Fruit fly (Drosophila melanogaster): ENCODE measurements around the gene Inx7.

The Inx7 gene

dm6 chrX:6997653-6998491 is 4.5 kb upstream of the Inx7 start:
- TF ChIP-seq Sp1 (GFP tag; optimal IDR thresholded peaks at IDR 0.05), result peak; percentile 83
- TF ChIP-seq jim (GFP tag; optimal IDR thresholded peaks at IDR 0.05), result no peak
- no peak for TF ChIP-seq sage (GFP tag; optimal IDR thresholded peaks at IDR 0.05)
- no peak for TF ChIP-seq Abd-B (GFP tag; optimal IDR thresholded peaks at IDR 0.05)
- TF ChIP-seq br (GFP tag; optimal IDR thresholded peaks at IDR 0.05), result peak; percentile 65
- peak; percentile 76 for TF ChIP-seq ey (GFP tag; optimal IDR thresholded peaks at IDR 0.05)
- no peak for TF ChIP-seq Hr78 (GFP tag; optimal IDR thresholded peaks at IDR 0.05)
- peak; percentile 77 for TF ChIP-seq rgr (GFP tag; optimal IDR thresholded peaks at IDR 0.05)
- peak; percentile 79 for TF ChIP-seq fru (GFP tag; optimal IDR thresholded peaks at IDR 0.05)
- TF ChIP-seq GATAd (GFP tag; optimal IDR thresholded peaks at IDR 0.05), result no peak
- peak; percentile 34 for TF ChIP-seq CG32264 (GFP tag; optimal IDR thresholded peaks at IDR 0.05)
- TF ChIP-seq Rel (GFP tag; optimal IDR thresholded peaks at IDR 0.05), result no peak
- peak; percentile 4 for TF ChIP-seq Rel (tag; optimal IDR thresholded peaks at IDR 0.05)
- TF ChIP-seq psq (GFP tag; optimal IDR thresholded peaks at IDR 0.05), result peak; percentile 75
- no peak for TF ChIP-seq usp (GFP tag; optimal IDR thresholded peaks at IDR 0.05)
- TF ChIP-seq pan (optimal IDR thresholded peaks at IDR 0.05), result no peak
- peak; percentile 69 for TF ChIP-seq CG9705 (GFP tag; optimal IDR thresholded peaks at IDR 0.05)
- TF ChIP-seq dl (GFP tag; optimal IDR thresholded peaks at IDR 0.05; ENCODE audit: insufficient read depth in 1 of 2, partially characterized antibody in 2 of 2), result peak in 1 of 2 experiments; percentile 51
- peak; percentile 18 for TF ChIP-seq Hr83 (GFP tag; optimal IDR thresholded peaks at IDR 0.05; ENCODE audit: poor library complexity, severe bottlenecking)
- TF ChIP-seq brk (GFP tag; optimal IDR thresholded peaks at IDR 0.05), result peak; percentile 33
- no peak for TF ChIP-seq Jra (GFP tag; optimal IDR thresholded peaks at IDR 0.05)
- peak; percentile 79 for TF ChIP-seq dmrt93B (GFP tag; optimal IDR thresholded peaks at IDR 0.05)
- peak; percentile 80 for TF ChIP-seq h (GFP tag; optimal IDR thresholded peaks at IDR 0.05)
- no peak for TF ChIP-seq Dif (GFP tag; optimal IDR thresholded peaks at IDR 0.05; ENCODE audit: partially characterized antibody)
- TF ChIP-seq HLH106 (tag; optimal IDR thresholded peaks at IDR 0.05), result peak; percentile 88
- peak; percentile 73 for TF ChIP-seq woc (GFP tag; optimal IDR thresholded peaks at IDR 0.05)
- TF ChIP-seq Hnf4 (GFP tag; optimal IDR thresholded peaks at IDR 0.05), result peak; percentile 53
- no peak for TF ChIP-seq dsf (GFP tag; optimal IDR thresholded peaks at IDR 0.05; ENCODE audit: borderline replicate concordance)
- TF ChIP-seq OdsH (GFP tag; optimal IDR thresholded peaks at IDR 0.05), result peak; percentile 66
- TF ChIP-seq foxo (GFP tag; optimal IDR thresholded peaks at IDR 0.05), result peak in 1 of 2 experiments; percentile 74

dm6 chrX:6996965-6997652 is 3.7 kb upstream of the Inx7 start:
- no peak for TF ChIP-seq Rel (GFP tag; optimal IDR thresholded peaks at IDR 0.05)
- no peak for TF ChIP-seq Rel (tag; optimal IDR thresholded peaks at IDR 0.05)
- TF ChIP-seq br (GFP tag; optimal IDR thresholded peaks at IDR 0.05), result no peak
- no peak for TF ChIP-seq Hr83 (GFP tag; optimal IDR thresholded peaks at IDR 0.05; ENCODE audit: poor library complexity, severe bottlenecking)
- no peak for TF ChIP-seq sage (GFP tag; optimal IDR thresholded peaks at IDR 0.05)
- no peak for TF ChIP-seq lola (GFP tag; optimal IDR thresholded peaks at IDR 0.05)
- TF ChIP-seq woc (GFP tag; optimal IDR thresholded peaks at IDR 0.05), result no peak

- no peak for TF ChIP-seq Rel (GFP tag; optimal IDR thresholded peaks at IDR 0.05)
- peak; percentile 42 for TF ChIP-seq Rel (tag; optimal IDR thresholded peaks at IDR 0.05)
- no peak for TF ChIP-seq Hr83 (GFP tag; optimal IDR thresholded peaks at IDR 0.05; ENCODE audit: poor library complexity, severe bottlenecking)
These were observed 2.7 kb upstream of the Inx7 start for dm6 chrX:6996130-6996529.

dm6 chrX:6995258-6995657 is 1.8 kb upstream of the Inx7 start:
- TF ChIP-seq foxo (GFP tag; optimal IDR thresholded peaks at IDR 0.05) (no peak), jim (GFP tag; optimal IDR thresholded peaks at IDR 0.05) (no peak), Myc (optimal IDR thresholded peaks at IDR 0.05) (no peak), Hnf4 (GFP tag; optimal IDR thresholded peaks at IDR 0.05) (no peak), Jra (GFP tag; optimal IDR thresholded peaks at IDR 0.05) (no peak), ey (GFP tag; optimal IDR thresholded peaks at IDR 0.05) (no peak), dl (GFP tag; optimal IDR thresholded peaks at IDR 0.05; ENCODE audit: insufficient read depth in 1 of 2, partially characterized antibody in 2 of 2) (no peak), CrebA (GFP tag; optimal IDR thresholded peaks at IDR 0.05; ENCODE audit: borderline replicate concordance) (no peak)
